Fruit fly (Drosophila melanogaster) whole organism, embryonic: ENCODE measurements around the gene CG33160.

Source experiments
- Abd-B ChIP-seq: fragments of 200-800 bp; sonication (Bioruptor generic); optimal IDR thresholded peaks from 2 replicates; lab custom pipeline; 2018; ENCODE audit warnings: missing biosample characterization, mild to moderate bottlenecking, missing genetic modification characterization, moderate library complexity
- Atf3 ChIP-seq: fragments of 200-800 bp; sonication (Bioruptor generic); optimal IDR thresholded peaks from 3 replicates; lab custom pipeline; 2016; ENCODE audit warnings: missing biosample characterization, missing genetic modification characterization
- CG11247 ChIP-seq: fragments of 200-800 bp; sonication (Bioruptor generic); IDR thresholded peaks from 2 replicates; pipeline ENCODE4 v1.3.6; 2022; ENCODE audit warnings: missing biosample characterization, missing genetic modification characterization
- CG11398 ChIP-seq: fragments of 200-800 bp; sonication (Bioruptor generic); optimal IDR thresholded peaks from 2 replicates; lab custom pipeline; 2016; ENCODE audit warnings: missing biosample characterization, missing genetic modification characterization
- CG11504 ChIP-seq: fragments of 200-800 bp; sonication (Bioruptor generic); optimal IDR thresholded peaks from 3 replicates; lab custom pipeline; 2019; ENCODE audit warnings: missing biosample characterization, mild to moderate bottlenecking, missing genetic modification characterization, moderate library complexity
- CG11560 ChIP-seq: fragments of 200-800 bp; sonication (Bioruptor generic); IDR thresholded peaks from 3 replicates; pipeline ENCODE4 v1.3.6; 2022; ENCODE audit warnings: missing biosample characterization, missing genetic modification characterization
- CG12942 ChIP-seq: fragments of 200-800 bp; sonication (Bioruptor generic); optimal IDR thresholded peaks from 3 replicates; lab custom pipeline; 2016; ENCODE audit warnings: missing biosample characterization, missing genetic modification characterization
- CG15601 ChIP-seq: fragments of 200-800 bp; sonication (Bioruptor generic); optimal IDR thresholded peaks from 3 replicates; lab custom pipeline; 2019; ENCODE audit warnings: missing biosample characterization, mild to moderate bottlenecking, missing genetic modification characterization, moderate library complexity
- CG2116 ChIP-seq: fragments of 200-800 bp; sonication (Bioruptor generic); optimal IDR thresholded peaks from 3 replicates; lab custom pipeline; 2018; ENCODE audit warnings: missing biosample characterization, mild to moderate bottlenecking, missing genetic modification characterization
- CG2120 ChIP-seq: fragments of 200-800 bp; sonication (Bioruptor generic); optimal IDR thresholded peaks from 3 replicates; lab custom pipeline; 2016; ENCODE audit warnings: missing biosample characterization, missing genetic modification characterization
- CG3065 ChIP-seq: fragments of 200-800 bp; sonication (Bioruptor generic); optimal IDR thresholded peaks from 2 replicates; lab custom pipeline; 2016; ENCODE audit warnings: missing biosample characterization, missing genetic modification characterization
- CG3726 ChIP-seq: fragments of 200-800 bp; sonication (Bioruptor generic); IDR thresholded peaks from 3 replicates; pipeline ENCODE4, ENCODE4 v1.3.6; 2022; ENCODE audit warnings: missing biosample characterization, missing genetic modification characterization
- CG6683 ChIP-seq: fragments of 200-800 bp; sonication (Bioruptor generic); optimal IDR thresholded peaks from 2 replicates; lab custom pipeline; 2017; ENCODE audit warnings: missing biosample characterization, mild to moderate bottlenecking, missing genetic modification characterization, missing genetic modification reagents
- CG6689 ChIP-seq: fragments of 200-800 bp; sonication (Bioruptor generic); IDR thresholded peaks from 2 replicates; pipeline ENCODE4 v1.3.6; 2022; ENCODE audit warnings: missing biosample characterization, missing genetic modification characterization
- CG7357 ChIP-seq: fragments of 200-800 bp; sonication (Bioruptor generic); IDR thresholded peaks from 3 replicates; pipeline ENCODE4 v1.3.6; 2022; ENCODE audit warnings: missing biosample characterization, missing genetic modification characterization
- CG7745 ChIP-seq: fragments of 200-800 bp; sonication (Bioruptor generic); optimal IDR thresholded peaks from 2 replicates; lab custom pipeline; 2018; ENCODE audit warnings: missing biosample characterization, mild to moderate bottlenecking, missing genetic modification characterization, moderate library complexity
- CG8478 ChIP-seq: fragments of >200 bp; optimal IDR thresholded peaks from 2 replicates; lab custom pipeline; 2018
- CTCF ChIP-seq: fragments of 200-800 bp; sonication (Bioruptor generic); optimal IDR thresholded peaks from 2 replicates; lab custom pipeline; 2017; ENCODE audit warnings: missing biosample characterization, mild to moderate bottlenecking, missing genetic modification characterization, moderate library complexity
- CoRest ChIP-seq: fragments of 200-800 bp; sonication (Bioruptor generic); optimal IDR thresholded peaks from 3 replicates; lab custom pipeline; 2018; ENCODE audit warnings: missing biosample characterization, mild to moderate bottlenecking, missing genetic modification characterization, moderate library complexity
- Dip3 ChIP-seq: fragments of 200-800 bp; sonication (Bioruptor generic); optimal IDR thresholded peaks from 3 replicates; lab custom pipeline; 2016; ENCODE audit warnings: missing biosample characterization, missing genetic modification characterization
- E2f1 ChIP-seq: fragments of 200-800 bp; sonication (Bioruptor generic); IDR thresholded peaks from 2 replicates; pipeline ENCODE4 v1.3.6; 2022; ENCODE audit warnings: missing biosample characterization, missing genetic modification characterization
- Fer3 ChIP-seq: fragments of 200-800 bp; sonication (Bioruptor generic); optimal IDR thresholded peaks from 2 replicates; lab custom pipeline; 2018; ENCODE audit warnings: missing biosample characterization, mild to moderate bottlenecking, missing genetic modification characterization, moderate library complexity
- H2.0 ChIP-seq: fragments of 200-800 bp; sonication (Bioruptor generic); IDR thresholded peaks from 2 replicates; pipeline ENCODE4 v1.3.6; 2022; ENCODE audit warnings: missing biosample characterization, missing genetic modification characterization
- Hr78 ChIP-seq, 2 experiments: fragments of 200-800 bp in 1 of 2; fragments of >200 bp in 1 of 2; sonication (Bioruptor generic) in 1 of 2; optimal IDR thresholded peaks; 2 replicates each; lab custom pipeline; 2017 to 2019; ENCODE audit warnings: missing biosample characterization in 2 of 2, missing genetic modification characterization in 2 of 2, mild to moderate bottlenecking in 1 of 2, moderate library complexity in 1 of 2
- Myb ChIP-seq: fragments of 200-800 bp; sonication (Bioruptor generic); optimal IDR thresholded peaks from 2 replicates; lab custom pipeline; 2016; ENCODE audit warnings: missing biosample characterization, missing genetic modification characterization
- NK7.1 ChIP-seq: fragments of 200-800 bp; sonication (Bioruptor generic); optimal IDR thresholded peaks from 3 replicates; lab custom pipeline; 2016; ENCODE audit warnings: missing biosample characterization, missing genetic modification characterization
- Nf-YC ChIP-seq: fragments of 200-800 bp; optimal IDR thresholded peaks from 3 replicates; lab custom pipeline; 2019; ENCODE audit warnings: missing biosample characterization, mild to moderate bottlenecking, missing genetic modification characterization, moderate library complexity
- Xbp1 ChIP-seq: fragments of 200-800 bp; sonication (Bioruptor generic); optimal IDR thresholded peaks from 3 replicates; lab custom pipeline; 2016; ENCODE audit warnings: missing biosample characterization, mild to moderate bottlenecking, missing genetic modification characterization
- YL-1 ChIP-seq: fragments of 200-800 bp; sonication (Bioruptor generic); optimal IDR thresholded peaks from 3 replicates; lab custom pipeline; 2017; ENCODE audit warnings: missing biosample characterization, mild to moderate bottlenecking, missing genetic modification characterization
- chinmo ChIP-seq: fragments of 200-800 bp; sonication (Bioruptor generic); IDR thresholded peaks from 4 replicates; pipeline ENCODE4 v1.3.6; 2022; ENCODE audit warnings: missing biosample characterization, missing genetic modification characterization; ENCODE audit not compliant: partially characterized antibody
- chn ChIP-seq: fragments of 200-800 bp; sonication (Bioruptor generic); optimal IDR thresholded peaks from 2 replicates; lab custom pipeline; 2016; ENCODE audit warnings: missing biosample characterization, missing genetic modification characterization
- eve ChIP-seq, 2 experiments: fragments of >200 bp; optimal IDR thresholded peaks; 2 replicates each; lab custom pipeline; 2017; ENCODE audit warnings: missing biosample characterization in 2 of 2, missing genetic modification characterization in 2 of 2
- exex ChIP-seq: fragments of 200-800 bp; sonication (Bioruptor generic); optimal IDR thresholded peaks from 4 replicates; lab custom pipeline; 2018; ENCODE audit warnings: missing biosample characterization, mild to moderate bottlenecking, missing genetic modification characterization, moderate library complexity
- gt ChIP-seq: fragments of 200-800 bp; sonication (Bioruptor generic); IDR thresholded peaks from 2 replicates; pipeline ENCODE4 v1.3.6; 2022; ENCODE audit warnings: missing biosample characterization, missing genetic modification characterization
- lola ChIP-seq, 3 experiments: fragments of >200 bp in 2 of 3; fragments of 200-800 bp in 1 of 3; sonication (Bioruptor generic) in 1 of 3; optimal IDR thresholded peaks; 2 replicates each; lab custom pipeline; 2017 to 2019; ENCODE audit warnings: missing biosample characterization in 3 of 3, missing genetic modification characterization in 3 of 3, mild to moderate bottlenecking in 1 of 3, moderate library complexity in 1 of 3
- luna ChIP-seq: fragments of 200-800 bp; sonication (Bioruptor generic); optimal IDR thresholded peaks from 2 replicates; lab custom pipeline; 2016; ENCODE audit warnings: missing biosample characterization, missing genetic modification characterization
- mirr ChIP-seq: fragments of 200-800 bp; sonication (Bioruptor generic); optimal IDR thresholded peaks from 3 replicates; lab custom pipeline; 2018; ENCODE audit warnings: missing biosample characterization, mild to moderate bottlenecking, missing genetic modification characterization
- org-1 ChIP-seq: fragments of 200-800 bp; sonication (Bioruptor generic); optimal IDR thresholded peaks from 2 replicates; lab custom pipeline; 2017; ENCODE audit warnings: missing biosample characterization, missing genetic modification characterization
- pita ChIP-seq: fragments of 200-800 bp; sonication (Bioruptor generic); optimal IDR thresholded peaks from 2 replicates; lab custom pipeline; 2017; ENCODE audit warnings: missing biosample characterization, mild to moderate bottlenecking, missing genetic modification characterization
- pnt ChIP-seq: fragments of 200-800 bp; sonication (Bioruptor generic); optimal IDR thresholded peaks from 3 replicates; lab custom pipeline; 2016; ENCODE audit warnings: missing biosample characterization, missing genetic modification characterization
- repo ChIP-seq: fragments of 200-800 bp; sonication (Bioruptor generic); optimal IDR thresholded peaks from 2 replicates; lab custom pipeline; 2016; ENCODE audit warnings: missing biosample characterization, missing genetic modification characterization
- ro ChIP-seq: fragments of 200-800 bp; sonication (Bioruptor generic); IDR thresholded peaks from 2 replicates; pipeline ENCODE4 v1.3.6; 2022; ENCODE audit warnings: missing biosample characterization, missing genetic modification characterization
- row ChIP-seq: fragments of 200-800 bp; sonication (Bioruptor generic); IDR thresholded peaks from 3 replicates; pipeline ENCODE4 v1.3.6; 2022; ENCODE audit warnings: missing biosample characterization, missing genetic modification characterization
- sd ChIP-seq: fragments of 200-800 bp; sonication (Bioruptor generic); optimal IDR thresholded peaks from 3 replicates; lab custom pipeline; 2018; ENCODE audit warnings: missing biosample characterization, mild to moderate bottlenecking, missing genetic modification characterization, moderate library complexity
- sens-2 ChIP-seq: fragments of 200-800 bp; sonication (Bioruptor generic); IDR thresholded peaks from 2 replicates; pipeline ENCODE4 v1.3.6; 2022; ENCODE audit warnings: missing biosample characterization, missing genetic modification characterization
- slou ChIP-seq: fragments of 200-800 bp; sonication (Bioruptor generic); optimal IDR thresholded peaks from 3 replicates; lab custom pipeline; 2016; ENCODE audit warnings: missing biosample characterization, missing genetic modification characterization
- sug ChIP-seq: fragments of 200-800 bp; optimal IDR thresholded peaks from 2 replicates; lab custom pipeline; 2019; ENCODE audit warnings: missing biosample characterization, mild to moderate bottlenecking, missing genetic modification characterization, moderate library complexity
- usp ChIP-seq: fragments of >200 bp; optimal IDR thresholded peaks from 2 replicates; lab custom pipeline; 2017; ENCODE audit warnings: missing biosample characterization, missing genetic modification characterization
- z ChIP-seq: fragments of 200-800 bp; sonication (Bioruptor generic); IDR thresholded peaks from 3 replicates; pipeline ENCODE4 v1.3.6; 2022; ENCODE audit warnings: missing biosample characterization, missing genetic modification characterization
- zen2 ChIP-seq: fragments of 200-800 bp; sonication (Bioruptor generic); IDR thresholded peaks from 3 replicates; pipeline ENCODE4 v1.3.6; 2022; ENCODE audit warnings: missing biosample characterization, missing genetic modification characterization; ENCODE audit not compliant: partially characterized antibody

The CG33160 gene

dm6 chr3L:3249997-3250774 lies 44.0 kb upstream of the CG33160 start (continued):
- peak in 1 of 3 experiments; percentile 97 for TF ChIP-seq lola (GFP tag; optimal IDR thresholded peaks at IDR 0.05; lab: Kevin White, UChicago)
- TF ChIP-seq Nf-YC (tag; lab: Kevin White, UChicago), result peak; percentile 86
- TF ChIP-seq CG11398 (GFP tag; lab: Kevin White, UChicago), result peak; percentile 90
- TF ChIP-seq Atf3, result peak; percentile 94
- peak; percentile 95 for TF ChIP-seq Abd-B (GFP tag; lab: Kevin White, UChicago)
- peak; percentile 69 for TF ChIP-seq ro
- TF ChIP-seq CG2116, result peak; percentile 68
- TF ChIP-seq YL-1 (GFP tag; lab: Kevin White, UChicago), result peak; percentile 81
- TF ChIP-seq mirr (GFP tag; lab: Kevin White, UChicago), result peak; percentile 59
- TF ChIP-seq Hr78 (GFP tag; optimal IDR thresholded peaks at IDR 0.05; lab: Kevin White, UChicago), result peak in 1 of 2 experiments; percentile 92
- no peak; the same call in 1 of the 2 replicates for TF ChIP-seq sens-2 (GFP tag; lab: Robert Waterston, UW)
- no peak for TF ChIP-seq CG8478
- peak; percentile 79; the same call in 1 of the 2 replicates for TF ChIP-seq E2f1 (GFP tag; lab: Robert Waterston, UW)
- TF ChIP-seq pita (GFP tag; lab: Kevin White, UChicago), result no peak
- TF ChIP-seq Dip3 (GFP tag; lab: Kevin White, UChicago), result peak; percentile 95
- peak; percentile 94 for TF ChIP-seq CG12942 (GFP tag; lab: Kevin White, UChicago)
- TF ChIP-seq Myb, result peak; percentile 85
- peak; percentile 89 for TF ChIP-seq repo
- 0 out of 3 replicates have a peak, but pooled peaks have one; percentile 6 for TF ChIP-seq zen2 (GFP tag; lab: Robert Waterston, UW)
- TF ChIP-seq CG7745 (tag; lab: Kevin White, UChicago), result no peak
- TF ChIP-seq chinmo, result peak; percentile 99
- peak; percentile 83 for TF ChIP-seq sd (tag; lab: Kevin White, UChicago)
- TF ChIP-seq CG11247 (GFP tag; lab: Robert Waterston, UW), result peak; percentile 77
- TF ChIP-seq slou (GFP tag; lab: Kevin White, UChicago), result peak; percentile 91
- TF ChIP-seq NK7.1 (GFP tag; lab: Kevin White, UChicago), result peak; percentile 91
- TF ChIP-seq Xbp1 (GFP tag; lab: Kevin White, UChicago), result peak; percentile 96
- TF ChIP-seq luna (GFP tag; lab: Kevin White, UChicago), result peak; percentile 78
- peak; percentile 92 for TF ChIP-seq pnt (GFP tag; lab: Kevin White, UChicago)
- peak; percentile 86 for TF ChIP-seq CG3065 (GFP tag; lab: Kevin White, UChicago)
- TF ChIP-seq usp (GFP tag; lab: Kevin White, UChicago), result no peak
- peak; percentile 92 for TF ChIP-seq chn (GFP tag; lab: Kevin White, UChicago)
- TF ChIP-seq CTCF (GFP tag; lab: Kevin White, UChicago), result peak; percentile 59
- TF ChIP-seq eve (GFP tag; optimal IDR thresholded peaks at IDR 0.05; lab: Kevin White, UChicago), result peak in 1 of 2 experiments; percentile 99
- TF ChIP-seq gt (GFP tag; lab: Robert Waterston, UW), result peak; percentile 63
- peak; percentile 78 for TF ChIP-seq CG11560 (tag; lab: Robert Waterston, UW)
- TF ChIP-seq CG2120 (GFP tag; lab: Kevin White, UChicago), result peak; percentile 98
- peak; percentile 92 for TF ChIP-seq sug (tag; lab: Kevin White, UChicago)
- peak; percentile 95 for TF ChIP-seq CG11504 (tag; lab: Kevin White, UChicago)
- TF ChIP-seq CoRest (tag; lab: Kevin White, UChicago), result peak; percentile 98
- TF ChIP-seq CG6689 (GFP tag; lab: Robert Waterston, UW), result peak; percentile 89
- TF ChIP-seq Fer3 (tag; lab: Kevin White, UChicago), result peak; percentile 81
- TF ChIP-seq CG15601, result peak; percentile 94
- peak; percentile 64; the same call in 2 of the 3 replicates for TF ChIP-seq CG3726 (GFP tag; lab: Robert Waterston, UW)
- peak; percentile 86 for TF ChIP-seq CG7357 (GFP tag; lab: Robert Waterston, UW)
- peak; percentile 79 for TF ChIP-seq H2.0 (GFP tag; lab: Robert Waterston, UW)
- TF ChIP-seq CG6683, result peak; percentile 78
- peak; percentile 58 for TF ChIP-seq exex (tag; lab: Kevin White, UChicago)
- peak; percentile 95 for TF ChIP-seq row (GFP tag; lab: Robert Waterston, UW)
- TF ChIP-seq z (GFP tag; lab: Robert Waterston, UW), result no peak
- TF ChIP-seq org-1 (GFP tag; lab: Kevin White, UChicago), result peak; percentile 93
